Fruit fly (Drosophila melanogaster): ENCODE measurements around the gene Klp3A.

Klp3A gene

DNA sequence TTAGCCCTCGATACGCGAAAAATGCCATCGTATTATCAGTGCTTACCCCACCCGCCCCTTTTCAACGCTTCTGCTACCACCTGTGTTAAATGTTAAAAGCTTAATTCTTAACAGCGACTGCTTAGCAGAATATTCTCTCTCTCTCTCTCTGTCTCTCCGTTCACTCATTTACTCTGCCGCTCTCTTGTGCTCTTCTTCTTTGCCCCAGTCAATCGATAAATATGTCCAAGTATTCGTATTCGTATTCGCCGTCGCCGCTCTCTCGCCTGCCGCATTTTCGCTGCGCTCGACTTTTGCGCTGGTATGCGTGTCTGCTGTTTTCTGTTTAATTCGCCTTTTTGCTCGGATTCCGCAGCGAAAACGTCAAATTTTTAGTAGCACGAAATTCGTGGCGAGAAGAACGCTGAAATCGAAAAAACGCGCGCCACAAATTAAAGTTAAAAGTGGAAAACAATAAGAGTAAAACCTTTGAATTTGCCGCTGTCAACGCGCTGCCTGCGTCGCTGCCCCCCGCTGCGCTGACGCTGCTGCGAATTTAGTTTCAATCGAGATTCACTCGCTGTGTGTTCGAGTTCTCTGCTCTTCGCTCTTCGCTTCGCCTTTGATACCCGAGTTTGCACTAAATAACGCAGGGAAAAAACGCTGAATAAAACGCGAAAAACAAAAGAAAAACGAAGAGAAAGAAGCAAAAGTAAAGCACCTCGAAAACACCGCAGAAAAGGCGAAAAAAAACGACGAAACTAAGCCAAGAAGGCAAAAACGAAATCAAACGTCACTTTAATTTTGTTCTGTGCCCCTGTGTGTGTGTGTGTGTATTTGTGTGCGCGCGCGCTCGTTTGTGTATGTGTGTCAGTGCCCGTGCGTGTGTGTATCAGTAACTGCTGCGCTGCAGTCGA is 38.9 kb upstream of the Klp3A start (continued):
- no peak for TF ChIP-seq zfh1 (GFP tag; IDR thresholded peaks at IDR 0.05)
- TF ChIP-seq CG30020 (tag; optimal IDR thresholded peaks at IDR 0.05): no peak
- 0 out of 2 replicates have a peak, but pooled peaks have one; percentile 41 for TF ChIP-seq unc-4 (GFP tag; IDR thresholded peaks at IDR 0.05; ENCODE audit: partially characterized antibody)
- no peak for TF ChIP-seq sna (GFP tag; IDR thresholded peaks at IDR 0.05; ENCODE audit: partially characterized antibody)
- TF ChIP-seq slbo (GFP tag; IDR thresholded peaks at IDR 0.05): no peak
- TF ChIP-seq CG9932 (GFP tag; IDR thresholded peaks at IDR 0.05): no peak
- no peak for TF ChIP-seq Fer2 (tag; optimal IDR thresholded peaks at IDR 0.05)
- peak; percentile 94 for TF ChIP-seq Adf1 (GFP tag; IDR thresholded peaks at IDR 0.05)
- peak; percentile 2 for TF ChIP-seq abd-A (tag; optimal IDR thresholded peaks at IDR 0.05)
- peak; percentile 62 for TF ChIP-seq CG8478 (optimal IDR thresholded peaks at IDR 0.05)
- no peak for TF ChIP-seq kni (GFP tag; optimal IDR thresholded peaks at IDR 0.05)
- no peak for TF ChIP-seq vnd (GFP tag; IDR thresholded peaks at IDR 0.05; ENCODE audit: partially characterized antibody)
- no peak for TF ChIP-seq CG2199 (GFP tag; IDR thresholded peaks at IDR 0.05)
- peak; percentile 56 for TF ChIP-seq Deaf1 (tag; optimal IDR thresholded peaks at IDR 0.05)
- peak in 1 of 2 experiments; percentile 56 for TF ChIP-seq tll (GFP tag; optimal IDR thresholded peaks at IDR 0.05)
- TF ChIP-seq dmrt11E (tag; optimal IDR thresholded peaks at IDR 0.05): no peak
- TF ChIP-seq CG9727 (GFP tag; optimal IDR thresholded peaks at IDR 0.05): no peak
- no peak for TF ChIP-seq br (optimal IDR thresholded peaks at IDR 0.05)
- TF ChIP-seq CG10366 (GFP tag; IDR thresholded peaks at IDR 0.05): no peak
- TF ChIP-seq CG11398 (GFP tag; optimal IDR thresholded peaks at IDR 0.05): no peak
- TF ChIP-seq CG7745 (tag; optimal IDR thresholded peaks at IDR 0.05): no peak
- no peak for TF ChIP-seq croc (GFP tag; conservative IDR thresholded peaks at IDR 0.05)
- TF ChIP-seq Bgb (GFP tag; IDR thresholded peaks at IDR 0.05; ENCODE audit: partially characterized antibody): no peak
- peak in 1 of 2 experiments; percentile 18 for TF ChIP-seq Hr51 (GFP tag; optimal IDR thresholded peaks at IDR 0.05)
- peak; percentile 37 for TF ChIP-seq CG10543 (GFP tag; optimal IDR thresholded peaks at IDR 0.05)
- TF ChIP-seq Ptx1 (GFP tag; IDR thresholded peaks at IDR 0.05): no peak
- TF ChIP-seq CG17568 (GFP tag; optimal IDR thresholded peaks at IDR 0.05): no peak
- TF ChIP-seq CG18262 (tag; optimal IDR thresholded peaks at IDR 0.05): peak; percentile 14
- no peak for TF ChIP-seq CG5245 (GFP tag; optimal IDR thresholded peaks at IDR 0.05)
- TF ChIP-seq Ada2b (GFP tag; IDR thresholded peaks at IDR 0.05): no peak
- no peak for TF ChIP-seq CG4730 (GFP tag; IDR thresholded peaks at IDR 0.05)
- TF ChIP-seq maf-S (GFP tag; optimal IDR thresholded peaks at IDR 0.05): no peak
- TF ChIP-seq sima (GFP tag; optimal IDR thresholded peaks at IDR 0.05): no peak
- no peak for TF ChIP-seq CG32772 (GFP tag; IDR thresholded peaks at IDR 0.05)
- no peak for TF ChIP-seq gt (GFP tag; IDR thresholded peaks at IDR 0.05)
- no peak for TF ChIP-seq D19A (tag; optimal IDR thresholded peaks at IDR 0.05)
- no peak for TF ChIP-seq CG8089 (GFP tag; optimal IDR thresholded peaks at IDR 0.05)
- no peak for TF ChIP-seq Myb (GFP tag; optimal IDR thresholded peaks at IDR 0.05)
- no peak for TF ChIP-seq Meics (GFP tag; optimal IDR thresholded peaks at IDR 0.05)
- no peak for TF ChIP-seq dimm (GFP tag; IDR thresholded peaks at IDR 0.05)
- TF ChIP-seq CG32532 (GFP tag; IDR thresholded peaks at IDR 0.05): peak; percentile 58; the same call in 1 of the 2 replicates
- peak; percentile 60 for TF ChIP-seq CG34224 (GFP tag; IDR thresholded peaks at IDR 0.05; ENCODE audit: partially characterized antibody)
- TF ChIP-seq crol (GFP tag; IDR thresholded peaks at IDR 0.05): peak; percentile 75
- no peak for TF ChIP-seq CG4707 (GFP tag; optimal IDR thresholded peaks at IDR 0.05)
- TF ChIP-seq Elba2 (GFP tag; optimal IDR thresholded peaks at IDR 0.05): no peak
- no peak for TF ChIP-seq bsh (GFP tag; optimal IDR thresholded peaks at IDR 0.05)
- no peak for TF ChIP-seq CG31388 (GFP tag; optimal IDR thresholded peaks at IDR 0.05)
- no peak for TF ChIP-seq wor (GFP tag; IDR thresholded peaks at IDR 0.05)
- TF ChIP-seq CG3726 (GFP tag; IDR thresholded peaks at IDR 0.05): no peak
- no peak for TF ChIP-seq vvl (GFP tag; IDR thresholded peaks at IDR 0.05)

All from whole organism, embryonic.